Fruit fly (Drosophila melanogaster): ENCODE results near the gene CG32248.

The CG32248 gene

dm6 chr3L:4460307-4461088, 11.1 kb upstream of the CG32248 start, which contains the start of gene CG15022:
TSS of gene CG15022 (minus strand) at chr3L:4460317.
- TF ChIP-seq ttk (optimal IDR thresholded peaks at IDR 0.05) (no peak), Myc (optimal IDR thresholded peaks at IDR 0.05) (no peak), psq (optimal IDR thresholded peaks at IDR 0.05) (no peak), h (optimal IDR thresholded peaks at IDR 0.05) (no peak), Sin3A (optimal IDR thresholded peaks at IDR 0.05) (no peak), insv (optimal IDR thresholded peaks at IDR 0.05) (no peak)

- TF ChIP-seq h (optimal IDR thresholded peaks at IDR 0.05): no peak
- TF ChIP-seq ttk (optimal IDR thresholded peaks at IDR 0.05): no peak
- no peak for TF ChIP-seq Sin3A (optimal IDR thresholded peaks at IDR 0.05)
- no peak for TF ChIP-seq insv (optimal IDR thresholded peaks at IDR 0.05)
- TF ChIP-seq psq (optimal IDR thresholded peaks at IDR 0.05): no peak
- no peak for TF ChIP-seq Myc (optimal IDR thresholded peaks at IDR 0.05)
These were observed 10.0 kb upstream of the CG32248 start, which contains the start of gene CG15023 for dm6 chr3L:4461454-4462045. TSS of gene CG15023 (minus strand) at chr3L:4461504.

- TF ChIP-seq ttk (optimal IDR thresholded peaks at IDR 0.05) (no peak), Myc (optimal IDR thresholded peaks at IDR 0.05) (no peak), insv (optimal IDR thresholded peaks at IDR 0.05) (no peak), Sin3A (optimal IDR thresholded peaks at IDR 0.05) (no peak), h (optimal IDR thresholded peaks at IDR 0.05) (no peak), psq (optimal IDR thresholded peaks at IDR 0.05) (no peak)
These were observed 7.7 kb upstream of the CG32248 start, which contains the start of gene CG15024 for dm6 chr3L:4463773-4464301. TSS of gene CG15024 (minus strand) at chr3L:4463823.

- TF ChIP-seq h (optimal IDR thresholded peaks at IDR 0.05): no peak
- TF ChIP-seq psq (optimal IDR thresholded peaks at IDR 0.05): no peak
- TF ChIP-seq Sin3A (optimal IDR thresholded peaks at IDR 0.05): no peak
- TF ChIP-seq insv (optimal IDR thresholded peaks at IDR 0.05): no peak
- TF ChIP-seq ttk (optimal IDR thresholded peaks at IDR 0.05): no peak
- no peak for TF ChIP-seq Myc (optimal IDR thresholded peaks at IDR 0.05)
These were observed 5.0 kb upstream of the CG32248 start, which contains the start of gene CG32241 for dm6 chr3L:4466530-4466929. TSS of gene CG32241 (minus strand) at chr3L:4466630.

- TF ChIP-seq h (optimal IDR thresholded peaks at IDR 0.05): no peak
- TF ChIP-seq Myc (optimal IDR thresholded peaks at IDR 0.05): no peak
- TF ChIP-seq insv (optimal IDR thresholded peaks at IDR 0.05): no peak
- TF ChIP-seq Sin3A (optimal IDR thresholded peaks at IDR 0.05): no peak
- no peak for TF ChIP-seq ttk (optimal IDR thresholded peaks at IDR 0.05)
- TF ChIP-seq psq (optimal IDR thresholded peaks at IDR 0.05): no peak
These were observed 1.8 kb upstream of the CG32248 start, which contains the start of gene CG32249 for dm6 chr3L:4469701-4470100. TSS of gene CG32249 (plus strand) at chr3L:4470001.

DNA sequence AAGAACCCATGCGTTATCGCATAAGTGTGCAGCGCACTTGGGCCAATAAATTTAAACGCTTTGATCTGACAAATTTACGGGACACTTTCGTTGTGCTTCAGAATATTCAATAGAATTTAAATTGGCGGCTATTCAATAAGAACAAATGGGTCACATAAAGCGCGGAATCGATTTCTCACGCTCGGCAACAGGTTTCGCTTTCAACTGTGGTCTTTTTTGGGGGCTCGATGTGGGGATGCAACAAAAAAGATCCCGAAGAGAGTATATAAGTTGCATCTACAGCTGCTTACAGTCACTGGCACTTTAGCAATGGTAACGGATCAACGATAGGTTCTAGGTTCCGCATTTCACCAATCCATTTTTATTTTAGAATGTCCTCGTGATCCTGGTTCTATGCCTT, 1.2 kb downstream of the CG32248 start, which contains the start of gene CG11349:
Gene CG11349 (plus strand): TSS at position 301 of the 400 bp plus-strand sequence.
- TF ChIP-seq Sin3A (optimal IDR thresholded peaks at IDR 0.05) (no peak), psq (optimal IDR thresholded peaks at IDR 0.05) (no peak), Myc (optimal IDR thresholded peaks at IDR 0.05) (no peak), insv (optimal IDR thresholded peaks at IDR 0.05) (no peak), h (optimal IDR thresholded peaks at IDR 0.05) (no peak), ttk (optimal IDR thresholded peaks at IDR 0.05) (no peak)

DNA sequence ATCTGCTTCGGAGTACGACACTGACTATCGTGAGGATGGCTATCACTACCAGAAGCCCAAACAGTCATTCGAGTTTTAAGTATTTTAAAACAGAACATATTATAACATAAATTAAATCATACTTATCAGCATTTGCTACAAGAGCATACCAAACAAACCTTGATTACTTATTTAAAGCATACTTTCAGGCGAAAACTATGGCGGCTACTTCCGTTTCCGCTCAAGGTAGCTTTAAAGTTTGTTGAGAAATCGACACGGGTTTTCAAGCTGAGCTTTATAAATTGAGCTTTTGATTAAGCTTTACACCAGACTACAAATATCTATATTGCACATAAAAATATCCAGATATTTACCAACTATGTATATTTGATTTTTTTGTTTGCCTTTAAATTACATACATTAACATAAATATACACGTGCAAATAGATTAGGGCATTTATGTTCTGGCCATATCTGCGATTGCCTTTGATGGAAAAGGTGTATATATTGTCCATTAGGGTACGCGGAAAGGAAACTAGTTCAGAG, 3.5 kb downstream of the CG32248 start:
- TF ChIP-seq ttk (optimal IDR thresholded peaks at IDR 0.05): no peak
- TF ChIP-seq h (optimal IDR thresholded peaks at IDR 0.05): no peak
- no peak for TF ChIP-seq Myc (optimal IDR thresholded peaks at IDR 0.05)
- TF ChIP-seq psq (optimal IDR thresholded peaks at IDR 0.05): no peak
- no peak for TF ChIP-seq Sin3A (optimal IDR thresholded peaks at IDR 0.05)
- no peak for TF ChIP-seq insv (optimal IDR thresholded peaks at IDR 0.05)

DNA sequence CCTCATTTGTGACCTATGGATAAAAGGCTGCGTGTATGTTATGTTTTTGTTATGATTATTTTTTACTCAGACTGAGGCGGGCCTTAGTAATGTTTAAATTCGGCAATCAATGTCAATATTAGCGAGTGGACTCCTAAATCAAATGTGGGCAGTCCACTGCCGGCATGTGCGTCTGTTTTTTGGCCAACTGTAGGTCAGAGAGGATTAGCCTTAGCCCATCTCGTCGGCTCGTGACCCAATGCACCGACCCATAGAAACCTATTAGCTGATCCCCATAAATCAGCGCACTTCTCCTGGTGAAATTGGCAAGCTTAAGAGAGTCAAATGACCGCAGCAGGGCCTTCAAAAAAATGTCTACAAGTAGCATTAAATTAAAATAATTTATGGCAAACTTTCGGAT, 4.2 kb downstream of the CG32248 start:
- TF ChIP-seq insv (optimal IDR thresholded peaks at IDR 0.05): no peak
- no peak for TF ChIP-seq Myc (optimal IDR thresholded peaks at IDR 0.05)
- TF ChIP-seq h (optimal IDR thresholded peaks at IDR 0.05): no peak
- TF ChIP-seq Sin3A (optimal IDR thresholded peaks at IDR 0.05): no peak
- TF ChIP-seq ttk (optimal IDR thresholded peaks at IDR 0.05): no peak
- no peak for TF ChIP-seq psq (optimal IDR thresholded peaks at IDR 0.05)

DNA sequence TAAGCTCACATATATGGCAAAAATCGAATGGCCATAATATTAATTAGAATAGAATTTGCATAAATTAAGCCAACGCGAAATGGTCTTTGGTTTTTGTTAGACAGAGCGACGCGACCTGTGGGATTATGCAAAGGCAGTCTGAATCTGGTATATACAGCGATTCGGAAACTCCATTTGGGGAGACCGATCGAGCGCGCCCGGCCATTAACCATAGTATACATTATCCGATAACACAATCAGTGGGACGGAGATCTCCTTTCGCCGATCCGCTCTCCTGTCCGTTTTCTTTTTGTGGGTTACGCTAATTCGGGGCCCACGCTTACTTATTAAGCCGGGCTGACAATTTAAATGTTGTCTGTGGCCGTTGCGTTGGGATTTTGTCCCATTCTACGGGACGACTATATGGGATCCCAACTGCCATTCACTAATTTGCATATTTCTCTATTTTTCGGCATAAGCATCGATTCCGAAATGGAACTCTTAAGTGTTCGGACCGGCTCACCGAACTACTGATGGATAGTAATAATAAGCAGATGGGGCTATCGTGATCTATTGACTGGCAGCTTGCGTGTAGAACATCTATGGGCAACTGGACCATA, 6.2 kb downstream of the CG32248 start:
- TF ChIP-seq insv (optimal IDR thresholded peaks at IDR 0.05) (no peak), ttk (optimal IDR thresholded peaks at IDR 0.05) (no peak), Myc (optimal IDR thresholded peaks at IDR 0.05) (no peak)

DNA sequence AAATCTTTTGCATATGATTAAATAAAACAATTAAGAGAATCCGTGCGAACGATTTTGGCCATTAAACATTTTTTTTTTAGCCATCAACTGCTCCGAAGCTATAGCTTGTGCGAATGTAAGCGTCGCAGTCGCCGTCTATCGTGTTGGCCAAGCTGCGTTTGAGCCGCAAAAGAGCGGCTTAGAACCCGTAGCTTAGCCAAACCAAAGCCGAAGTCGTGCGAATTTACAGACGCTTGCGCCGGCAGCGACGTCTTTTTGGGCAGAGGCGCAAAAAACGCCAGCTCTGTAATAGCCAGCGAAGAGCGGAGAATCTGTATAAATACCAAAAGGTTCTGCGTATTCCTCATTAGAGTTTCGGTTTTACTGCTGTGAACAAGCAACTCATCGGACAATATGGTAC, 8.4 kb downstream of the CG32248 start, which contains the start of gene CG7465:
Gene CG7465 (plus strand): TSS at position 346 of the 400 bp plus-strand sequence.
- no peak for TF ChIP-seq ttk (optimal IDR thresholded peaks at IDR 0.05)
- no peak for TF ChIP-seq Sin3A (optimal IDR thresholded peaks at IDR 0.05)
- TF ChIP-seq insv (optimal IDR thresholded peaks at IDR 0.05): no peak
- no peak for TF ChIP-seq h (optimal IDR thresholded peaks at IDR 0.05)
- TF ChIP-seq psq (optimal IDR thresholded peaks at IDR 0.05): no peak
- TF ChIP-seq Myc (optimal IDR thresholded peaks at IDR 0.05): no peak

dm6 chr3L:4480764-4481163, 9.2 kb downstream of the CG32248 start:
- no peak for TF ChIP-seq ttk (optimal IDR thresholded peaks at IDR 0.05)

dm6 chr3L:4482509-4482908, 11.0 kb downstream of the CG32248 start, which contains the start of gene CG11350:
TSS of gene CG11350 (plus strand) at chr3L:4482809.
- TF ChIP-seq Myc (optimal IDR thresholded peaks at IDR 0.05) (no peak), h (optimal IDR thresholded peaks at IDR 0.05) (no peak), psq (optimal IDR thresholded peaks at IDR 0.05) (no peak), ttk (optimal IDR thresholded peaks at IDR 0.05) (no peak), insv (optimal IDR thresholded peaks at IDR 0.05) (no peak), Sin3A (optimal IDR thresholded peaks at IDR 0.05) (no peak)
